Worm (Caenorhabditis elegans) whole organism, young adult: ENCODE results near the gene str-28.
"Not testable (repeated sequence)": the region's sequence is repeated elsewhere in the genome, so short reads cannot be mapped to it uniquely, and the experiment has no call there.

Experiments used
- B0261.1 ChIP-seq: sonication (generic microtip); optimal IDR thresholded peaks from 2 replicates; lab custom pipeline; 2016; ENCODE audit warnings: mild to moderate bottlenecking, missing genetic modification characterization, moderate library complexity, missing compliant biosample characterization
- B0336.3 ChIP-seq: fragments of 200-800 bp; sonication (Bioruptor generic); IDR thresholded peaks from 2 replicates; pipeline ENCODE4 v1.3.6; 2022; ENCODE audit warnings: missing genetic modification characterization, missing compliant biosample characterization
- C06A6.2 ChIP-seq: fragments of 200-800 bp; sonication (Bioruptor generic); conservative IDR thresholded peaks from 2 replicates; pipeline ENCODE4 v1.3.6; 2022; ENCODE audit warnings: missing genetic modification characterization, missing compliant biosample characterization
- D2030.7 ChIP-seq: fragments of 200-800 bp; sonication (Bioruptor generic); IDR thresholded peaks from 2 replicates; pipeline ENCODE4 v1.3.6; 2022; ENCODE audit warnings: missing genetic modification reagents, missing genetic modification characterization, missing compliant biosample characterization
- F39B2.1 ChIP-seq: fragments of 200-800 bp; sonication (Bioruptor generic); IDR thresholded peaks from 2 replicates; pipeline ENCODE4 v1.3.6; 2022; ENCODE audit warnings: missing genetic modification reagents, missing genetic modification characterization, missing compliant biosample characterization
- F57A8.1 ChIP-seq: fragments of 200-800 bp; sonication (Bioruptor generic); optimal IDR thresholded peaks from 2 replicates; lab custom pipeline; 2018; ENCODE audit warnings: mild to moderate bottlenecking, missing genetic modification characterization, moderate library complexity, missing compliant biosample characterization
- Y53F4B.3 ChIP-seq: fragments of 200-800 bp; sonication (Bioruptor generic); IDR thresholded peaks from 2 replicates; pipeline ENCODE4 v1.3.6; 2022; ENCODE audit warnings: missing genetic modification reagents, missing genetic modification characterization, missing compliant biosample characterization
- Y56A3A.18 ChIP-seq: fragments of 200-800 bp; sonication (Bioruptor generic); IDR thresholded peaks from 2 replicates; pipeline ENCODE4 v1.3.6; 2022; ENCODE audit warnings: missing genetic modification reagents, missing genetic modification characterization, missing compliant biosample characterization
- Y79H2A.3 ChIP-seq: fragments of 200-800 bp; sonication (Bioruptor generic); conservative IDR thresholded peaks from 2 replicates; pipeline ENCODE4 v1.3.6; 2022; ENCODE audit warnings: missing genetic modification reagents, missing genetic modification characterization, missing compliant biosample characterization
- akir-1 ChIP-seq: fragments of 200-800 bp; sonication (Bioruptor generic); optimal IDR thresholded peaks from 2 replicates; lab custom pipeline; 2018; ENCODE audit warnings: mild to moderate bottlenecking, missing genetic modification characterization, moderate library complexity, missing compliant biosample characterization
- aptf-2 ChIP-seq: fragments of 200-800 bp; sonication (Bioruptor generic); conservative IDR thresholded peaks from 2 replicates; pipeline ENCODE4 v1.3.6; 2022; ENCODE audit warnings: missing genetic modification reagents, missing genetic modification characterization, missing compliant biosample characterization
- bed-1 ChIP-seq: fragments of 200-800 bp; sonication (Bioruptor generic); IDR thresholded peaks from 2 replicates; pipeline ENCODE4 v1.3.6; 2022; ENCODE audit warnings: missing genetic modification reagents, missing genetic modification characterization, missing compliant biosample characterization
- bed-2 ChIP-seq: fragments of 200-800 bp; sonication (Bioruptor generic); IDR thresholded peaks from 2 replicates; pipeline ENCODE4 v1.3.6; 2022; ENCODE audit warnings: missing genetic modification reagents, missing genetic modification characterization, missing compliant biosample characterization
- cebp-1 ChIP-seq, 2 experiments: fragments of 200-800 bp in 1 of 2; sonication (Bioruptor generic) in 1 of 2; sonication (generic microtip) in 1 of 2; IDR thresholded peaks in 1 of 2; optimal IDR thresholded peaks in 1 of 2; 2 replicates each; pipeline versions ENCODE4 v1.3.6 to Lab custom; 2017 to 2022; ENCODE audit warnings: missing compliant biosample characterization in 2 of 2, missing genetic modification characterization in 2 of 2, mild to moderate bottlenecking in 1 of 2, missing genetic modification reagents in 1 of 2, moderate library complexity in 1 of 2
- cebp-2 ChIP-seq: fragments of 200-800 bp; sonication (Bioruptor generic); IDR thresholded peaks from 2 replicates; pipeline ENCODE4 v1.3.6; 2022; ENCODE audit warnings: missing genetic modification characterization, missing compliant biosample characterization
- ceh-27 ChIP-seq: fragments of 200-800 bp; sonication (Bioruptor generic); optimal IDR thresholded peaks from 2 replicates; lab custom pipeline; 2018; ENCODE audit warnings: mild to moderate bottlenecking, missing genetic modification characterization, moderate library complexity, missing compliant biosample characterization
- ceh-40 ChIP-seq: fragments of 200-800 bp; sonication (Bioruptor generic); IDR thresholded peaks from 2 replicates; pipeline ENCODE4 v1.3.6; 2022; ENCODE audit warnings: missing genetic modification characterization, missing compliant biosample characterization
- dpl-1 ChIP-seq: fragments of 150-350 bp; optimal IDR thresholded peaks from 2 replicates; lab custom pipeline; 2014; ENCODE audit warnings: missing biosample characterization, missing genetic modification reagents, missing genetic modification characterization
- ekl-4 ChIP-seq: fragments of 200-800 bp; sonication (Bioruptor generic); IDR thresholded peaks from 2 replicates; pipeline ENCODE4 v1.3.6; 2022; ENCODE audit warnings: missing genetic modification reagents, missing genetic modification characterization, missing compliant biosample characterization
- gei-17 ChIP-seq: fragments of 200-800 bp; sonication (Bioruptor generic); optimal IDR thresholded peaks from 2 replicates; lab custom pipeline; 2018; ENCODE audit warnings: mild to moderate bottlenecking, missing genetic modification characterization, missing compliant biosample characterization
- him-1 ChIP-seq: sonication (generic microtip); optimal IDR thresholded peaks from 2 replicates; lab custom pipeline; 2016; ENCODE audit warnings: missing genotype, missing genetic modification reagents, missing genetic modification characterization, missing compliant biosample characterization
- hlh-12 ChIP-seq: sonication (generic microtip); optimal IDR thresholded peaks from 2 replicates; lab custom pipeline; 2016; ENCODE audit warnings: missing genetic modification characterization, missing compliant biosample characterization
- lag-1 ChIP-seq: fragments of 200-800 bp; sonication (Bioruptor generic); IDR thresholded peaks from 2 replicates; pipeline ENCODE4 v1.3.6; 2022; ENCODE audit warnings: missing genetic modification reagents, missing genetic modification characterization, missing compliant biosample characterization
- let-526 ChIP-seq: fragments of 200-800 bp; sonication (Bioruptor generic); IDR thresholded peaks from 2 replicates; pipeline ENCODE4 v1.3.6; 2022; ENCODE audit warnings: missing genetic modification reagents, missing genetic modification characterization, missing compliant biosample characterization
- lin-54 ChIP-seq: fragments of 200-800 bp; sonication (Bioruptor generic); optimal IDR thresholded peaks from 2 replicates; lab custom pipeline; 2018; ENCODE audit warnings: mild to moderate bottlenecking, missing genetic modification characterization, missing compliant biosample characterization
- madf-3 ChIP-seq: fragments of 200-800 bp; sonication (Bioruptor generic); IDR thresholded peaks from 2 replicates; pipeline ENCODE4 v1.3.6; 2022; ENCODE audit warnings: missing genetic modification reagents, missing genetic modification characterization, missing compliant biosample characterization
- mes-4 ChIP-seq: sonication (generic microtip); optimal IDR thresholded peaks from 2 replicates; lab custom pipeline; 2016; ENCODE audit warnings: missing genotype, missing genetic modification characterization, missing compliant biosample characterization
- nfya-1 ChIP-seq: sonication (generic microtip); optimal IDR thresholded peaks from 2 replicates; lab custom pipeline; 2017; ENCODE audit warnings: antibody characterized with exemption, missing compliant biosample characterization, missing genetic modification characterization, borderline replicate concordance; ENCODE audit not compliant: insufficient read depth
- nfyb-1 ChIP-seq: fragments of 200-800 bp; sonication (Bioruptor generic); IDR thresholded peaks from 2 replicates; pipeline ENCODE4 v1.3.6; 2022; ENCODE audit warnings: missing genetic modification reagents, missing genetic modification characterization, missing compliant biosample characterization
- nhr-27 ChIP-seq: fragments of 200-800 bp; sonication (Bioruptor generic); optimal IDR thresholded peaks from 2 replicates; lab custom pipeline; 2018; ENCODE audit warnings: mild to moderate bottlenecking, missing genetic modification characterization, moderate library complexity, missing compliant biosample characterization
- nhr-80 ChIP-seq: sonication (generic microtip); optimal IDR thresholded peaks from 2 replicates; lab custom pipeline; 2016; ENCODE audit warnings: missing genetic modification characterization, missing compliant biosample characterization
- pbrm-1 ChIP-seq: fragments of 200-800 bp; sonication (Bioruptor generic); IDR thresholded peaks from 2 replicates; pipeline ENCODE4 v1.3.6; 2022; ENCODE audit warnings: missing genetic modification reagents, missing genetic modification characterization, missing compliant biosample characterization
- rcor-1 ChIP-seq: fragments of 200-800 bp; sonication (Bioruptor generic); IDR thresholded peaks from 2 replicates; pipeline ENCODE4 v1.3.6; 2022; ENCODE audit warnings: missing genetic modification reagents, missing genetic modification characterization, missing compliant biosample characterization
- repo-1 ChIP-seq: sonication (generic microtip); optimal IDR thresholded peaks from 2 replicates; lab custom pipeline; 2017; ENCODE audit warnings: mild to moderate bottlenecking, missing genetic modification characterization, missing compliant biosample characterization
- rpc-1 ChIP-seq, 2 experiments: fragments of 150-350 bp in 1 of 2; sonication (generic microtip) in 1 of 2; optimal IDR thresholded peaks; 2 replicates each; lab custom pipeline; 2014 to 2018; ENCODE audit warnings: missing biosample characterization in 1 of 2, missing genetic modification characterization in 1 of 2, missing genetic modification reagents in 1 of 2, missing genotype in 1 of 2
- sea-2 ChIP-seq: fragments of 200-800 bp; sonication (Bioruptor generic); IDR thresholded peaks from 2 replicates; pipeline ENCODE4 v1.3.6; 2022; ENCODE audit warnings: missing genetic modification characterization, missing compliant biosample characterization
- snpc-4 ChIP-seq, 5 experiments: fragments of 150-350 bp in 1 of 5; sonication (generic microtip) in 4 of 5; optimal IDR thresholded peaks; 2 replicates each; lab custom pipeline; 2014 to 2018; ENCODE audit warnings: missing genetic modification characterization in 5 of 5, missing biosample characterization in 3 of 5, antibody characterized with exemption in 2 of 5, mild to moderate bottlenecking in 2 of 5, missing compliant biosample characterization in 2 of 5, missing genotype in 2 of 5, moderate library complexity in 2 of 5, missing genetic modification reagents in 1 of 5
- somi-1 ChIP-seq: fragments of 200-800 bp; sonication (Bioruptor generic); optimal IDR thresholded peaks from 2 replicates; lab custom pipeline; 2018; ENCODE audit warnings: mild to moderate bottlenecking, missing genetic modification characterization, missing compliant biosample characterization
- tbp1 ChIP-seq: fragments of 200-800 bp; sonication (Bioruptor generic); optimal IDR thresholded peaks from 2 replicates; lab custom pipeline; 2018; ENCODE audit warnings: mild to moderate bottlenecking, missing genetic modification characterization, missing compliant biosample characterization
- zfh-2 ChIP-seq: fragments of 200-800 bp; sonication (Bioruptor generic); conservative IDR thresholded peaks from 2 replicates; pipeline ENCODE4 v1.3.6; 2022; ENCODE audit warnings: missing genetic modification reagents, missing genetic modification characterization, missing compliant biosample characterization
- ztf-18 ChIP-seq: sonication (generic microtip); optimal IDR thresholded peaks from 2 replicates; lab custom pipeline; 2016; ENCODE audit warnings: missing genotype, mild to moderate bottlenecking, missing genetic modification characterization, missing compliant biosample characterization
- ztf-26 ChIP-seq: sonication (generic microtip); optimal IDR thresholded peaks from 2 replicates; lab custom pipeline; 2017; ENCODE audit warnings: missing genetic modification characterization, missing compliant biosample characterization
- ztf-28 ChIP-seq: fragments of 200-800 bp; sonication (Bioruptor generic); IDR thresholded peaks from 2 replicates; pipeline ENCODE4 v1.3.6; 2022; ENCODE audit warnings: missing genetic modification reagents, missing genetic modification characterization, missing compliant biosample characterization

Gene str-28

DNA sequence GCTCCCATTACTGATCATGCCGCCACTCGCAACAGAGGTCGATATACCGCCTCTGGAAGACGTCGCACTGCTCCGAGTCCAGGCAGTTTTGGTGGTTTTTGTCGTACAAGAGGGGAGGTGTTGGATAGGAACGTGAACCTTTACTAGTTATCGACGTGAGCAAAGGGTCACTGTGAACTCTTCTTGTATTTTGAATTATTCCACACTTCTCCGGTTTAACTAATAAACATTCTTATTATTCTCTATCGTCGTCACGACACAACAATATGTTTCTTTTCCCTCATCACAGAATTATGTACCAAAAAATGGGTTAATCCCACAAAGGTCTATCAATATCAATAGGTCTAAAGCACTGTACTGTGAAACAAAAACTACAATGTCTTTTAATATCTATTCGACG is 38.8 kb upstream of the str-28 start, which contains the start of gene nhr-171:
Gene nhr-171, plus strand, starts transcription at position 301 of the 400 bp plus-strand sequence.
- not testable (repeated sequence) for TF ChIP-seq tbp1 (GFP tag; lab: Kevin White, UChicago); nfyb-1 (GFP tag; lab: Robert Waterston, UW); Y56A3A.18 (GFP tag; lab: Robert Waterston, UW)

DNA sequence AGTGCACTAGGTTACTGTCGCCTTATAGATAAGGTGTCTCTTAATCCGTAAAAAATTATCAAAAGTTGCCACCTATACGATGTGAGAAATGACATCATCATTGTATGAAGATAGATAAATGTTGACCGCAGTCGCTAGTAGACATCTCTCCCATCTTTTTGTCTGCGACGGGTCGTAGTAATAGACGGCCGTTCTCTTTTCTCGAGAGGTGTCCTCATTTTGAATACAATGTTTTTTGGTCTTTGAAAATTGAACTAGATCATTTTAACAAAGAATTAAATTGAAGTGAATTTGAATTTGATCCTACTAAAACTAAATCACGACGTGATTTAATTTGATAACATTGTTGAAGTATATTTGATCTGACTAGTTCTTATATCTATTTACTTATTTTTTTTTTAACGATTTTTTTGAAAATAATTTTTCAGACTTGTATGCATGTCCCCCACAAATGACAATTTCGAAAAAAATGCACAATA is 35.9 kb upstream of the str-28 start, which contains the start of the genes str-31 and nhr-172:
Gene str-31, minus strand, starts transcription at position 101 of the 479 bp plus-strand sequence.
Gene nhr-172, plus strand, starts transcription at position 429 of the 479 bp plus-strand sequence.
- TF ChIP-seq sea-2 (no peak), ceh-40 (GFP tag; lab: Robert Waterston, UW) (no peak), ekl-4 (GFP tag; lab: Robert Waterston, UW) (no peak), D2030.7 (GFP tag; lab: Robert Waterston, UW) (no peak), let-526 (GFP tag; lab: Robert Waterston, UW) (no peak), F57A8.1 (no peak), cebp-1 (GFP tag; IDR thresholded peaks at IDR 0.05; lab: Robert Waterston, UW) (no peak), cebp-1 (tag; optimal IDR thresholded peaks at IDR 0.05; lab: Kevin White, UChicago) (no peak), C06A6.2 (no peak), ceh-27 (GFP tag; lab: Kevin White, UChicago) (no peak), nhr-80 (tag; lab: Kevin White, UChicago) (no peak), lin-54 (GFP tag; lab: Kevin White, UChicago) (no peak), B0336.3 (no peak), ztf-28 (no peak), ztf-26 (tag; lab: Kevin White, UChicago) (no peak), bed-1 (no peak)

DNA sequence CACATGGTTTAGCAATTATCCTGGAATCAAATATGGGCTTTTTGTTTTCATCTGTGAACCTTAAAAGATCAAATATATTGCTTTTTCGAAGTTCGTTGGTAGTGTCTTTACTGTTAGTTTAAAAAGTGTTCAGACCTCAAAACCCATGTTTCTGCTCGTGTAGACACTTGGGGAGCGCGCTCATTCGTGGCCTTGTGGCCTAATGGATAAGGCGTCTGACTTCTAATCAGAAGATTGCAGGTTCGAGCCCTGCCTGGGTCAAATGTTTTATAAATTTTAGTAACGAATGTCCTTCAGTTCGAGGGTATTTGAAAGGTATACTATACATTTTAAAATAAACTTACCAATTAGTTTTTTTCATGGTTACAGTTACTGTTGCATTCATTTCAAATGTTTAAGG is 33.5 kb upstream of the str-28 start:
- TF ChIP-seq him-1 (tag; lab: Kevin White, UChicago) (peak; percentile 67), rpc-1 (optimal IDR thresholded peaks at IDR 0.05; lab: Kevin White, UChicago) (peak; percentile 54), rpc-1 (tag; optimal IDR thresholded peaks at IDR 0.05; lab: Kevin White, UChicago) (peak; percentile 73), F39B2.1 (GFP tag; lab: Robert Waterston, UW) (no peak), madf-3 (GFP tag; lab: Robert Waterston, UW) (no peak), zfh-2 (GFP tag; lab: Robert Waterston, UW) (no peak), Y53F4B.3 (no peak), sea-2 (no peak), lin-54 (GFP tag; lab: Kevin White, UChicago) (no peak), mes-4 (tag; lab: Kevin White, UChicago) (no peak), ztf-18 (peak; percentile 15), hlh-12 (no peak), tbp1 (GFP tag; lab: Kevin White, UChicago) (peak; percentile 90), cebp-2 (GFP tag; lab: Robert Waterston, UW) (no peak), B0336.3 (no peak), repo-1 (tag; lab: Kevin White, UChicago) (no peak), pbrm-1 (GFP tag; lab: Robert Waterston, UW) (peak; percentile 31; the same call in 1 of the 2 replicates), dpl-1 (GFP tag; lab: Kevin White, UChicago) (no peak), snpc-4 (GFP tag; optimal IDR thresholded peaks at IDR 0.05; lab: Kevin White, UChicago) (no peak), snpc-4 (tag; optimal IDR thresholded peaks at IDR 0.05; lab: Kevin White, UChicago) (no peak), akir-1 (GFP tag; lab: Kevin White, UChicago) (no peak), bed-2 (GFP tag; lab: Robert Waterston, UW) (no peak), D2030.7 (GFP tag; lab: Robert Waterston, UW) (0 out of 2 replicates have a peak, but pooled peaks have one; percentile 44), Y79H2A.3 (no peak), rcor-1 (GFP tag; lab: Robert Waterston, UW) (no peak), gei-17 (GFP tag; lab: Kevin White, UChicago) (no peak), B0261.1 (peak; percentile 71), lag-1 (no peak), nhr-27 (tag; lab: Kevin White, UChicago) (no peak), somi-1 (GFP tag; lab: Kevin White, UChicago) (no peak), nfya-1 (tag; lab: Kevin White, UChicago) (no peak), aptf-2 (no peak), bed-1 (no peak)
